Fruit fly (Drosophila melanogaster): Measurements from ENCODE around the gene CG43085.

The CG43085 gene

DNA sequence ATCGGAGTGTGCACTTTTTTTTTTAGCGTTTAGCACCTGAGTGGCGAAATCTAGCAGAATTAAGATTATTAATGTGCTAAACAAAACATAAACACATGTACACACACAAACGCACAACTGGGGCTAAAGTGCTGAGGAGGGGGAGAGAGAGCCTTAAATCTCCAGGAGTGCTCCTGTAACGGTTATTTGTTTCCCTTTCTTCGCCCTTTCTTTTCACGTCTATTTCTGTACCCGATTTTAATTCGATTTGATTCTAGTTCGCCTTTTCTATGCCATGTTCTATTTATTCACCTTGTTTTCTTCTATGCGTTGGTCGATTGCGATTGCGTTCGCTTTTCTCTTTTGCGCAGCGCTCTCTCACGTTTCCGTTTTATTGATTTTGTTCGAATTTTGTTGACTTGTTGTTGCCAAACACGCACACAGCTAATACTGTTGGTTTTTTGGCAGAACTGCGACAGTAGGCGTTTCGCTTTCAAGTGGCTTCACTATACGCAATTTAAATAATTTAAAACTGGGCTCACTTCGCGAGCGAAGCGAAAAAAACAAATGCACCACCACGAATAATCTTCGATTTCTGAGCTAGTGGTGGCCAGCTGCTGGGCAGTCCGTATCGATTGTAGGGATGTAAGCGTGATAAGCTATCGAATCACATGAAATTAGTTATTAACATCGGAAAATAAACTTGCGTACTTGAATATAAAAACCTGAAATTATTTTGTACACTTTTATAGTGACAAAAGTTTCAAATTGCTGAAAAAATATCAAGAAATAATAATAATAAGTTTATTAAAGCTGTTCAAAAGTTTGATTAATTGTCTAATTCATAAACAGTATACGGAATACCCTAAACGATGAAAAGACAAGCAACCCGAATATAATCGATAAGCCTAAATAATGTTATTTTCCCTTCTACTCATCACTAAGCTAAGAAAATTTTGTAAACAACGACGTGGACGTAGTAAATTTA lies 7.4 kb upstream of the CG43085 start, which contains the start of the genes Krn, Ndfip and CG7484 (continued):
- peak; percentile 77 for TF ChIP-seq CG4318 (GFP tag; optimal IDR thresholded peaks at IDR 0.05)
- TF ChIP-seq ss (GFP tag; optimal IDR thresholded peaks at IDR 0.05): peak; percentile 31 to 70
- peak; percentile 91 for TF ChIP-seq CG3032 (tag; optimal IDR thresholded peaks at IDR 0.05)
- peak; percentile 76 for TF ChIP-seq CG6163 (GFP tag; IDR thresholded peaks at IDR 0.05)
- TF ChIP-seq Ets96B (tag; optimal IDR thresholded peaks at IDR 0.05): peak; percentile 86
- peak; percentile 59; the same call in 1 of the 2 replicates for TF ChIP-seq CG11294 (GFP tag; IDR thresholded peaks at IDR 0.05)
- peak; percentile 86 for TF ChIP-seq pdm3 (GFP tag; optimal IDR thresholded peaks at IDR 0.05)
- TF ChIP-seq CG10669 (GFP tag; optimal IDR thresholded peaks at IDR 0.05): peak; percentile 77
- TF ChIP-seq Eip75B (GFP tag; optimal IDR thresholded peaks at IDR 0.05): peak; percentile 78
- peak; percentile 76 for TF ChIP-seq CG7368 (GFP tag; optimal IDR thresholded peaks at IDR 0.05)
- TF ChIP-seq CG8319 (GFP tag; optimal IDR thresholded peaks at IDR 0.05): peak; percentile 58
- peak; percentile 32 for TF ChIP-seq CG16779 (tag; optimal IDR thresholded peaks at IDR 0.05)
- TF ChIP-seq CG32006 (GFP tag; optimal IDR thresholded peaks at IDR 0.05): peak; percentile 84
- peak; percentile 87 for TF ChIP-seq cyc (GFP tag; optimal IDR thresholded peaks at IDR 0.05)
- TF ChIP-seq eg (GFP tag; IDR thresholded peaks at IDR 0.05): peak; percentile 86
- TF ChIP-seq Blimp-1 (GFP tag; optimal IDR thresholded peaks at IDR 0.05): peak; percentile 66
- peak; percentile 70 for TF ChIP-seq fkh (GFP tag; optimal IDR thresholded peaks at IDR 0.05)
- no peak for TF ChIP-seq CG9139 (GFP tag; optimal IDR thresholded peaks at IDR 0.05)
- peak; percentile 59 for TF ChIP-seq Lpt (GFP tag; optimal IDR thresholded peaks at IDR 0.05)
- TF ChIP-seq net (GFP tag; optimal IDR thresholded peaks at IDR 0.05): peak; percentile 82
- peak; percentile 86 for TF ChIP-seq Met (GFP tag; optimal IDR thresholded peaks at IDR 0.05)
- peak; percentile 93 for TF ChIP-seq svp (GFP tag)
- peak; percentile 76 for TF ChIP-seq CG11902 (GFP tag; optimal IDR thresholded peaks at IDR 0.05)
- TF ChIP-seq CG10631 (GFP tag; optimal IDR thresholded peaks at IDR 0.05): peak; percentile 90
- peak; percentile 76 for TF ChIP-seq CG6792 (GFP tag; optimal IDR thresholded peaks at IDR 0.05)
- peak; percentile 79 for TF ChIP-seq CG15336 (GFP tag; IDR thresholded peaks at IDR 0.05)
- peak; percentile 85 for TF ChIP-seq Eip78C (GFP tag)
- peak; percentile 71 for TF ChIP-seq Gug (GFP tag; IDR thresholded peaks at IDR 0.05)
- peak; percentile 80 for TF ChIP-seq achi (GFP tag; optimal IDR thresholded peaks at IDR 0.05)
- TF ChIP-seq Sox102F (GFP tag; optimal IDR thresholded peaks at IDR 0.05): peak; percentile 74
- TF ChIP-seq Eip93F (GFP tag; optimal IDR thresholded peaks at IDR 0.05): peak; percentile 69
- peak; percentile 81 for TF ChIP-seq acj6 (GFP tag; optimal IDR thresholded peaks at IDR 0.05)
- peak; percentile 75 for TF ChIP-seq CG8632 (GFP tag; optimal IDR thresholded peaks at IDR 0.05)
- peak; percentile 81 for TF ChIP-seq dsx (GFP tag; optimal IDR thresholded peaks at IDR 0.05; ENCODE audit: poor library complexity, severe bottlenecking)
- peak; percentile 82 for TF ChIP-seq Hr4 (GFP tag; optimal IDR thresholded peaks at IDR 0.05)
- TF ChIP-seq esn (GFP tag; optimal IDR thresholded peaks at IDR 0.05): peak; percentile 90

DNA sequence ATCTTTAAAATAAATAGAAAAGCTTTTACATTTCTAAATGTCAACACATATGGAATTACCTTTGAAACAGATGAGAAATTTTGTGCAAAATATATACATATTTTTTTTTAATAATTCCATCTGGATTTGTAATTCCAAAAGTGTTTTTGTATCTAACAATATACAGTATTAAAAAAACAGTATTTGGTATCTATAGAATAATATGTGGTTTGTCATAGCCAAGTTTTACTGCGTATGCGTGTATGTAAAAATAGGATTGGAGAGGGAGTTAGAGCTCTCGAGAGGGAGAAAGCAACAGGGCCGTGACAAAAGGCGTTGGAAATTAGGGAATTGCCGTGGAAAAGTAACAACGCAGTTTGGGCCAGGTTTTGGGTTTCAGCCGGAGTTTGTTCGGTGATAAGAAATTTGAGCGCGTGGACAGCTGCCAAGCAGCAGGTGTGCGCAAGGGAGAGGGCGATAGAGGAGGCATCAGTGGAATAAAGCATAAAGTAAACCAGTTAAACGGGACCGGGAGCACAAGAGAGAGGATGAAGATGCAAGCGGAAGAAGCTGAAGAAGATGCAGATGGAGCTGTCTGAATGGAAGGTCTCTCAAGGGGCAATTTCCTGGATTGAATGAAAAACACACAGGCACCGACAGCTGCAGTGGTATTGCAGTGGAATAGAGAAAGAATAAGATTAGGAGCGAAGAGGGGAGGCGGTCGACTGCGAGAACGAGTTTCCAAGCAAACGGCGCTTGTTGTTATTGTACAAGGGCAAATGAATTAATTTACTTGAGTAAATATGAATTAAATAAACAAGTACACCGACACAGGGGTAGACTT lies 6.6 kb upstream of the CG43085 start:
- no peak for TF ChIP-seq CG31627 (GFP tag; optimal IDR thresholded peaks at IDR 0.05)
- TF ChIP-seq CG11762 (GFP tag; optimal IDR thresholded peaks at IDR 0.05; ENCODE audit: insufficient read depth): peak; percentile 42
- TF ChIP-seq Eip75B (GFP tag; optimal IDR thresholded peaks at IDR 0.05): peak; percentile 46
- peak; percentile 31; the same call in 1 of the 3 replicates for TF ChIP-seq CG6163 (GFP tag; IDR thresholded peaks at IDR 0.05)
- TF ChIP-seq net (GFP tag; optimal IDR thresholded peaks at IDR 0.05): peak; percentile 13
- TF ChIP-seq Ets21C (GFP tag; optimal IDR thresholded peaks at IDR 0.05): no peak
- no peak for TF ChIP-seq CG11902 (GFP tag; optimal IDR thresholded peaks at IDR 0.05)
- TF ChIP-seq CG15336 (GFP tag; IDR thresholded peaks at IDR 0.05): 0 out of 2 replicates have a peak, but pooled peaks have one; percentile 15
- TF ChIP-seq CG16779 (tag; optimal IDR thresholded peaks at IDR 0.05): no peak
- peak; percentile 59 for TF ChIP-seq CG10669 (GFP tag; optimal IDR thresholded peaks at IDR 0.05)
- peak; percentile 41 for TF ChIP-seq CG7368 (GFP tag; optimal IDR thresholded peaks at IDR 0.05)
- no peak for TF ChIP-seq CG6276 (GFP tag; optimal IDR thresholded peaks at IDR 0.05)
- no peak for TF ChIP-seq Sox15 (GFP tag; optimal IDR thresholded peaks at IDR 0.05)
- TF ChIP-seq fd85E (GFP tag; optimal IDR thresholded peaks at IDR 0.05): peak; percentile 18
- no peak for TF ChIP-seq esn (GFP tag; optimal IDR thresholded peaks at IDR 0.05)
- TF ChIP-seq CG3032 (tag; optimal IDR thresholded peaks at IDR 0.05): no peak
- no peak for TF ChIP-seq CG4318 (GFP tag; optimal IDR thresholded peaks at IDR 0.05)
- TF ChIP-seq achi (GFP tag; optimal IDR thresholded peaks at IDR 0.05): peak; percentile 0
- TF ChIP-seq topi (GFP tag; optimal IDR thresholded peaks at IDR 0.05): peak; percentile 35
- peak; percentile 49 for TF ChIP-seq CG3919 (GFP tag; optimal IDR thresholded peaks at IDR 0.05)
- peak; percentile 44 for TF ChIP-seq CG6792 (GFP tag; optimal IDR thresholded peaks at IDR 0.05)
- TF ChIP-seq CG8632 (GFP tag; optimal IDR thresholded peaks at IDR 0.05): no peak
- peak; percentile 6 for TF ChIP-seq Smox (GFP tag; optimal IDR thresholded peaks at IDR 0.05)
- TF ChIP-seq eg (GFP tag; IDR thresholded peaks at IDR 0.05): no peak
